Fruit fly (Drosophila melanogaster) whole organism, prepupa: ENCODE data around the gene CG4267.

Experiments
- CG10631 ChIP-seq: fragments of 200-800 bp; sonication (Bioruptor generic); optimal IDR thresholded peaks from 2 replicates; lab custom pipeline; 2016; ENCODE audit warnings: missing biosample characterization, missing genetic modification characterization
- CG11294 ChIP-seq: fragments of 200-800 bp; sonication (Bioruptor generic); IDR thresholded peaks from 2 replicates; pipeline ENCODE4 v1.3.6; 2022; ENCODE audit warnings: missing biosample characterization, missing genetic modification characterization
- CG11902 ChIP-seq: fragments of 200-800 bp; sonication (Bioruptor generic); optimal IDR thresholded peaks from 3 replicates; lab custom pipeline; 2016; ENCODE audit warnings: missing biosample characterization, missing genetic modification characterization
- CG15336 ChIP-seq: fragments of 200-800 bp; sonication (Bioruptor generic); IDR thresholded peaks from 2 replicates; pipeline ENCODE4 v1.3.6; 2022; ENCODE audit warnings: missing biosample characterization, missing genetic modification characterization
- CG1621 ChIP-seq: fragments of 200-800 bp; sonication (Bioruptor generic); optimal IDR thresholded peaks from 3 replicates; lab custom pipeline; 2018; ENCODE audit warnings: missing biosample characterization, mild to moderate bottlenecking, missing genetic modification characterization
- CG16779 ChIP-seq: fragments of 200-800 bp; sonication (Bioruptor generic); optimal IDR thresholded peaks from 3 replicates; lab custom pipeline; 2017; ENCODE audit warnings: missing biosample characterization, mild to moderate bottlenecking, missing genetic modification characterization
- CG3032 ChIP-seq: fragments of 200-800 bp; optimal IDR thresholded peaks from 2 replicates; lab custom pipeline; 2019; ENCODE audit warnings: missing biosample characterization, mild to moderate bottlenecking, missing genetic modification characterization, moderate library complexity
- CG31627 ChIP-seq: fragments of 200-800 bp; sonication (Bioruptor generic); optimal IDR thresholded peaks from 3 replicates; lab custom pipeline; 2016; ENCODE audit warnings: missing biosample characterization, missing genetic modification characterization
- CG34406 ChIP-seq: fragments of 200-800 bp; sonication (Bioruptor generic); optimal IDR thresholded peaks from 3 replicates; lab custom pipeline; 2016; ENCODE audit warnings: missing biosample characterization, missing genetic modification characterization
- CG3919 ChIP-seq: fragments of 200-800 bp; sonication (Bioruptor generic); optimal IDR thresholded peaks from 3 replicates; lab custom pipeline; 2016; ENCODE audit warnings: missing biosample characterization, missing genetic modification characterization
- CG4318 ChIP-seq: fragments of 200-800 bp; sonication (Bioruptor generic); optimal IDR thresholded peaks from 3 replicates; lab custom pipeline; 2017; ENCODE audit warnings: missing biosample characterization, mild to moderate bottlenecking, missing genetic modification characterization
- CG6163 ChIP-seq: fragments of 200-800 bp; sonication (Bioruptor generic); IDR thresholded peaks from 3 replicates; pipeline ENCODE4 v1.3.6; 2022; ENCODE audit warnings: missing biosample characterization, missing genetic modification characterization
- CG6276 ChIP-seq: fragments of 200-800 bp; sonication (Bioruptor generic); optimal IDR thresholded peaks from 2 replicates; lab custom pipeline; 2017; ENCODE audit warnings: missing biosample characterization, mild to moderate bottlenecking, missing genetic modification characterization
- CG6792 ChIP-seq: fragments of 200-800 bp; sonication (Bioruptor generic); optimal IDR thresholded peaks from 3 replicates; lab custom pipeline; 2016; ENCODE audit warnings: missing biosample characterization, missing genetic modification characterization
- CG6808 ChIP-seq: fragments of 200-800 bp; sonication (Bioruptor generic); optimal IDR thresholded peaks from 3 replicates; lab custom pipeline; 2017; ENCODE audit warnings: missing biosample characterization, missing genetic modification characterization, mild to moderate bottlenecking, moderate library complexity, missing genetic modification reagents
- CG6854 ChIP-seq: fragments of 200-800 bp; sonication (Bioruptor generic); optimal IDR thresholded peaks from 2 replicates; lab custom pipeline; 2017; ENCODE audit warnings: missing biosample characterization, mild to moderate bottlenecking, missing genetic modification characterization
- CG8119 ChIP-seq: fragments of 200-800 bp; sonication (Bioruptor generic); IDR thresholded peaks from 3 replicates; pipeline ENCODE4 v1.3.6; 2022; ENCODE audit warnings: missing biosample characterization, missing genetic modification characterization
- CG8319 ChIP-seq: fragments of 200-800 bp; sonication (Bioruptor generic); optimal IDR thresholded peaks from 3 replicates; lab custom pipeline; 2016; ENCODE audit warnings: missing biosample characterization, missing genetic modification characterization
- CG8632 ChIP-seq: fragments of 200-800 bp; sonication (Bioruptor generic); optimal IDR thresholded peaks from 3 replicates; lab custom pipeline; 2016; ENCODE audit warnings: missing biosample characterization, missing genetic modification characterization
- CG9139 ChIP-seq: fragments of 200-800 bp; sonication (Bioruptor generic); optimal IDR thresholded peaks from 3 replicates; lab custom pipeline; 2017; ENCODE audit warnings: missing biosample characterization, mild to moderate bottlenecking, missing genetic modification characterization
- Eip75B ChIP-seq: fragments of 200-800 bp; sonication (Bioruptor generic); optimal IDR thresholded peaks from 3 replicates; lab custom pipeline; 2016; ENCODE audit warnings: missing biosample characterization, missing genetic modification characterization
- Eip78C ChIP-seq: fragments of 200-800 bp; sonication (Bioruptor generic); peaks from one replicate; lab custom pipeline; 2016; ENCODE audit warnings: missing biosample characterization, missing genetic modification characterization
- Eip93F ChIP-seq: fragments of 200-800 bp; sonication (Bioruptor generic); optimal IDR thresholded peaks from 2 replicates; lab custom pipeline; 2016; ENCODE audit warnings: missing biosample characterization, mild to moderate bottlenecking, missing genetic modification characterization
- Ets21C ChIP-seq: fragments of 200-800 bp; sonication (Bioruptor generic); optimal IDR thresholded peaks from 3 replicates; lab custom pipeline; 2016; ENCODE audit warnings: missing biosample characterization, missing genetic modification characterization
- Ets96B ChIP-seq: fragments of 200-800 bp; optimal IDR thresholded peaks from 2 replicates; lab custom pipeline; 2019; ENCODE audit warnings: missing biosample characterization, mild to moderate bottlenecking, missing genetic modification characterization, moderate library complexity
- Gug ChIP-seq: fragments of 200-800 bp; sonication (Bioruptor generic); IDR thresholded peaks from 2 replicates; pipeline ENCODE4 v1.3.6; 2022; ENCODE audit warnings: missing biosample characterization, missing genetic modification characterization
- Hr38 ChIP-seq: sonication (Bioruptor generic); optimal IDR thresholded peaks from 2 replicates; lab custom pipeline; 2016; ENCODE audit warnings: missing biosample characterization, missing genetic modification characterization
- Hr39 ChIP-seq: fragments of 200-800 bp; sonication (Bioruptor generic); optimal IDR thresholded peaks from 2 replicates; lab custom pipeline; 2016; ENCODE audit warnings: missing biosample characterization, missing genetic modification characterization
- Hr4 ChIP-seq: fragments of 200-800 bp; sonication (Bioruptor generic); optimal IDR thresholded peaks from 3 replicates; lab custom pipeline; 2016; ENCODE audit warnings: missing biosample characterization, missing genetic modification characterization
- Met ChIP-seq: fragments of 200-800 bp; sonication (Bioruptor generic); optimal IDR thresholded peaks from 3 replicates; lab custom pipeline; 2016; ENCODE audit warnings: missing biosample characterization, missing genetic modification characterization
- OdsH ChIP-seq: fragments of 200-800 bp; sonication (Bioruptor generic); optimal IDR thresholded peaks from 3 replicates; lab custom pipeline; 2016; ENCODE audit warnings: missing biosample characterization, missing genetic modification characterization
- Smox ChIP-seq: fragments of 200-800 bp; sonication (Bioruptor generic); optimal IDR thresholded peaks from 3 replicates; lab custom pipeline; 2016; ENCODE audit warnings: missing biosample characterization, missing genetic modification characterization
- Sox14 ChIP-seq: fragments of 200-800 bp; sonication (Bioruptor generic); optimal IDR thresholded peaks from 3 replicates; lab custom pipeline; 2016; ENCODE audit warnings: missing biosample characterization, missing genetic modification characterization
- Sox15 ChIP-seq: fragments of 200-800 bp; sonication (Bioruptor generic); optimal IDR thresholded peaks from 3 replicates; lab custom pipeline; 2016; ENCODE audit warnings: missing biosample characterization, missing genetic modification characterization
- achi ChIP-seq: fragments of 200-800 bp; sonication (Bioruptor generic); optimal IDR thresholded peaks from 3 replicates; lab custom pipeline; 2016; ENCODE audit warnings: missing biosample characterization, missing genetic modification characterization
- acj6 ChIP-seq: fragments of 200-800 bp; sonication (Bioruptor generic); optimal IDR thresholded peaks from 3 replicates; lab custom pipeline; 2016; ENCODE audit warnings: missing biosample characterization, missing genetic modification characterization
- cyc ChIP-seq: fragments of 200-800 bp; sonication (Bioruptor generic); optimal IDR thresholded peaks from 3 replicates; lab custom pipeline; 2016; ENCODE audit warnings: missing biosample characterization, missing genetic modification characterization
- dsx ChIP-seq: fragments of 200-800 bp; optimal IDR thresholded peaks from 3 replicates; lab custom pipeline; 2019; ENCODE audit warnings: missing biosample characterization, mild to moderate bottlenecking, missing genetic modification characterization, moderate library complexity; ENCODE audit not compliant: poor library complexity, severe bottlenecking
- eg ChIP-seq: fragments of 200-800 bp; sonication (Bioruptor generic); IDR thresholded peaks from 3 replicates; pipeline ENCODE4 v1.3.6; 2022; ENCODE audit warnings: missing biosample characterization, missing genetic modification characterization
- fd59A ChIP-seq: fragments of 200-800 bp; sonication (Bioruptor generic); optimal IDR thresholded peaks from 2 replicates; lab custom pipeline; 2017; ENCODE audit warnings: missing biosample characterization, mild to moderate bottlenecking, missing genetic modification characterization, missing genetic modification reagents
- fd85E ChIP-seq: fragments of 200-800 bp; sonication (Bioruptor generic); optimal IDR thresholded peaks from 3 replicates; lab custom pipeline; 2016; ENCODE audit warnings: missing biosample characterization, missing genetic modification characterization
- fkh ChIP-seq: fragments of 200-800 bp; sonication (Bioruptor generic); optimal IDR thresholded peaks from 3 replicates; lab custom pipeline; 2017; ENCODE audit warnings: missing biosample characterization, mild to moderate bottlenecking, missing genetic modification characterization, moderate library complexity
- net ChIP-seq: fragments of 200-800 bp; sonication (Bioruptor generic); optimal IDR thresholded peaks from 3 replicates; lab custom pipeline; 2016; ENCODE audit warnings: missing biosample characterization, missing genetic modification characterization
- pdm3 ChIP-seq: fragments of 200-800 bp; sonication (Bioruptor generic); optimal IDR thresholded peaks from 3 replicates; lab custom pipeline; 2016; ENCODE audit warnings: missing biosample characterization, missing genetic modification characterization
- salr ChIP-seq, 2 experiments: fragments of 200-800 bp; sonication (Bioruptor generic); optimal IDR thresholded peaks; 3 replicates each; lab custom pipeline; 2016 to 2018; ENCODE audit warnings: missing biosample characterization in 2 of 2, missing genetic modification characterization in 2 of 2, mild to moderate bottlenecking in 1 of 2
- svp ChIP-seq: fragments of 200-800 bp; sonication (Bioruptor generic); peaks from one replicate; lab custom pipeline; 2016; ENCODE audit warnings: missing biosample characterization, missing genetic modification characterization
- topi ChIP-seq: fragments of 200-800 bp; sonication (Bioruptor generic); optimal IDR thresholded peaks from 3 replicates; lab custom pipeline; 2016; ENCODE audit warnings: missing biosample characterization, missing genetic modification characterization
- vri ChIP-seq: fragments of 200-800 bp; sonication (Bioruptor generic); optimal IDR thresholded peaks from 3 replicates; lab custom pipeline; 2016; ENCODE audit warnings: missing biosample characterization, mild to moderate bottlenecking, missing genetic modification characterization

The CG4267 gene

DNA sequence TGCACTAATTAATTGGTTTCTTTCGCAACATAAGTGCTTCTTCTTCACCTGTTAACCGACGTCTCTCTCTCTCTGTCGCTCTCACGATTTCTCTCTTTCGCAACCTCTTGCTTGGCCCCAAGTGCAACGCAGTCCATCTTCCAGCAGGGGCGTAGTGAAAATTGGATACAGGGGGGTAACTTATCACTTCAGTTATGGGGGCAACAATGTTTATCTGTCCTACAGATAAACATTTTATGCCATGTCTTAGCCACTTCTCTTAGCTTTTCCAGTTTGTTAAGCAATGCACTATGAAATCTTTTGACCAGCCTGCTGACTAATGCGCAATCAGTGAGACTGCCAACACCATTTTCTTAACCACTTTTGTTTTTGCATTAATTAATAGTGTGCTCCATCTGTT, 14.9 kb upstream of the CG4267 start (continued):
- TF ChIP-seq CG6792 (peak; percentile 81), Eip75B (GFP tag; lab: Kevin White, UChicago) (peak; percentile 76), dsx (GFP tag; lab: Kevin White, UChicago) (peak; percentile 73), CG1621 (tag; lab: Kevin White, UChicago) (peak; percentile 63), Smox (GFP tag; lab: Kevin White, UChicago) (peak; percentile 76), CG11902 (GFP tag; lab: Kevin White, UChicago) (peak; percentile 47), achi (GFP tag; lab: Kevin White, UChicago) (peak; percentile 74), CG6163 (GFP tag; lab: Robert Waterston, UW) (peak; percentile 87), CG31627 (GFP tag; lab: Kevin White, UChicago) (peak; percentile 83), CG6276 (GFP tag; lab: Kevin White, UChicago) (peak; percentile 72), CG15336 (GFP tag; lab: Robert Waterston, UW) (peak; percentile 87), Gug (GFP tag; lab: Robert Waterston, UW) (peak; percentile 75), fd59A (GFP tag; lab: Kevin White, UChicago) (peak; percentile 58), CG34406 (peak; percentile 80), cyc (peak; percentile 69), fkh (GFP tag; lab: Kevin White, UChicago) (no peak), salr (GFP tag; optimal IDR thresholded peaks at IDR 0.05; lab: Kevin White, UChicago) (peak in 1 of 2 experiments; percentile 50)

dm6 chr2L:2228179-2228849, 13.9 kb upstream of the CG4267 start:
- TF ChIP-seq CG9139 (GFP tag; lab: Kevin White, UChicago) (no peak), Hr4 (GFP tag; lab: Kevin White, UChicago) (no peak), Hr39 (GFP tag; lab: Kevin White, UChicago) (no peak), dsx (GFP tag; lab: Kevin White, UChicago) (no peak), CG3032 (tag; lab: Kevin White, UChicago) (no peak), Hr38 (GFP tag; lab: Kevin White, UChicago) (no peak), CG16779 (tag; lab: Kevin White, UChicago) (no peak), CG6792 (no peak), CG6276 (GFP tag; lab: Kevin White, UChicago) (no peak), Ets96B (tag; lab: Kevin White, UChicago) (no peak), acj6 (GFP tag; lab: Kevin White, UChicago) (no peak), CG11294 (GFP tag; lab: Robert Waterston, UW) (no peak), Eip75B (GFP tag; lab: Kevin White, UChicago) (no peak), CG4318 (GFP tag; lab: Kevin White, UChicago) (no peak), achi (GFP tag; lab: Kevin White, UChicago) (no peak), CG8632 (no peak), OdsH (GFP tag; lab: Kevin White, UChicago) (no peak), Met (no peak), Sox14 (GFP tag; lab: Kevin White, UChicago) (peak; percentile 60), topi (GFP tag; lab: Kevin White, UChicago) (no peak), pdm3 (no peak), eg (GFP tag; lab: Robert Waterston, UW) (no peak), CG10631 (no peak), Eip93F (peak; percentile 52), CG1621 (tag; lab: Kevin White, UChicago) (no peak), CG8119 (GFP tag; lab: Robert Waterston, UW) (no peak), CG15336 (GFP tag; lab: Robert Waterston, UW) (0 out of 2 replicates have a peak, but pooled peaks have one; percentile 16), svp (GFP tag; lab: Kevin White, UChicago) (peak; percentile 71), fd85E (GFP tag; lab: Kevin White, UChicago) (no peak), Smox (GFP tag; lab: Kevin White, UChicago) (no peak), vri (GFP tag; lab: Kevin White, UChicago) (peak; percentile 81), CG6163 (GFP tag; lab: Robert Waterston, UW) (no peak), Sox15 (no peak), net (GFP tag; lab: Kevin White, UChicago) (no peak), fkh (GFP tag; lab: Kevin White, UChicago) (peak; percentile 58), Ets21C (no peak), CG8319 (GFP tag; lab: Kevin White, UChicago) (no peak), CG6808 (no peak), Eip78C (peak; percentile 37), CG3919 (no peak), CG6854 (GFP tag; lab: Kevin White, UChicago) (no peak)
